Worm (Caenorhabditis elegans): ENCODE data around the gene abf-4.

DNA sequence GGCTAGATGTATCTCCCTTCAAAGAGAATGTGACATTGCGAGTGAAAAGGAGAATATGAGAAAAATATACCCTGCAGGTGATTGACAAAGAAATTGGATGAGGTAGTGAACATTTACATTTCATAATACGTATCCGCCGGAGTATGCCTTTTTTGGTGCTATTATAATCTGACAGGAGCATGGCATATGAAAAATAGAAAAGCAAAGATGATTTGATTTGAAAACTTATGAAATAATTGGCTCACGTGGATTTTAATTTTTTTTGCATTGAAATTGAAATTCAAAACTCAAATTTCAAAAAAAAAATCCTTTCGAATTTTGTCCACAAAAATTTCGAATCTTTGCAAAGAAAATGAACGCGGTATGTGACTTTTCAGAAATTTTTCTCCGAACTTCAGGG, 44.8 kb upstream of the abf-4 start, which contains the start of gene ttr-11:
- TF ChIP-seq rnt-1 (tag; optimal IDR thresholded peaks at IDR 0.05) (no peak), fkh-10 (GFP tag; optimal IDR thresholded peaks at IDR 0.05) (no peak), mdl-1 (tag; optimal IDR thresholded peaks at IDR 0.05) (no peak), zag-1 (tag; optimal IDR thresholded peaks at IDR 0.05) (no peak), ces-1 (GFP tag; optimal IDR thresholded peaks at IDR 0.05) (no peak)
